Fruit fly (Drosophila melanogaster): ENCODE data around the gene mRpS18B.

mRpS18B gene

dm6 chr2L:20086295-20087096 is 10.6 kb downstream of the mRpS18B start:
- TF ChIP-seq Jra (GFP tag; optimal IDR thresholded peaks at IDR 0.05) (peak; percentile 80), woc (GFP tag; optimal IDR thresholded peaks at IDR 0.05) (peak; percentile 63), jim (GFP tag; optimal IDR thresholded peaks at IDR 0.05) (no peak), Dfd (GFP tag; optimal IDR thresholded peaks at IDR 0.05) (peak; percentile 32), Rel (GFP tag; optimal IDR thresholded peaks at IDR 0.05) (peak; percentile 50), Rel (tag; optimal IDR thresholded peaks at IDR 0.05) (peak; percentile 48), Hr78 (GFP tag; optimal IDR thresholded peaks at IDR 0.05) (no peak), tai (GFP tag; optimal IDR thresholded peaks at IDR 0.05) (no peak), psq (GFP tag; optimal IDR thresholded peaks at IDR 0.05) (peak; percentile 88), Sp1 (GFP tag; optimal IDR thresholded peaks at IDR 0.05) (peak; percentile 92), GATAd (GFP tag; optimal IDR thresholded peaks at IDR 0.05) (no peak), ey (GFP tag; optimal IDR thresholded peaks at IDR 0.05) (peak; percentile 96), brk (GFP tag; optimal IDR thresholded peaks at IDR 0.05) (peak; percentile 94), CrebA (GFP tag; optimal IDR thresholded peaks at IDR 0.05; ENCODE audit: borderline replicate concordance) (no peak), dmrt93B (GFP tag; optimal IDR thresholded peaks at IDR 0.05) (peak; percentile 81), CG32264 (GFP tag; optimal IDR thresholded peaks at IDR 0.05) (peak; percentile 78), foxo (GFP tag; optimal IDR thresholded peaks at IDR 0.05) (peak; percentile 68 to 95), sage (GFP tag; optimal IDR thresholded peaks at IDR 0.05) (peak; percentile 33), dl (GFP tag; optimal IDR thresholded peaks at IDR 0.05; ENCODE audit: insufficient read depth in 1 of 2, partially characterized antibody in 2 of 2) (no peak), pan (optimal IDR thresholded peaks at IDR 0.05) (no peak), Dif (GFP tag; optimal IDR thresholded peaks at IDR 0.05; ENCODE audit: partially characterized antibody) (peak; percentile 49), Abd-B (GFP tag; optimal IDR thresholded peaks at IDR 0.05) (no peak), lola (GFP tag; optimal IDR thresholded peaks at IDR 0.05) (no peak), Vsx2 (GFP tag; optimal IDR thresholded peaks at IDR 0.05; ENCODE audit: partially characterized antibody) (no peak), HLH106 (tag; optimal IDR thresholded peaks at IDR 0.05) (peak; percentile 80), sv (GFP tag; optimal IDR thresholded peaks at IDR 0.05) (peak; percentile 87), OdsH (GFP tag; optimal IDR thresholded peaks at IDR 0.05) (peak; percentile 93), N (GFP tag; optimal IDR thresholded peaks at IDR 0.05) (no peak), CG9705 (GFP tag; optimal IDR thresholded peaks at IDR 0.05) (no peak), Mio (GFP tag; optimal IDR thresholded peaks at IDR 0.05) (peak; percentile 69), Hr83 (GFP tag; optimal IDR thresholded peaks at IDR 0.05; ENCODE audit: poor library complexity, severe bottlenecking) (peak; percentile 48), usp (GFP tag; optimal IDR thresholded peaks at IDR 0.05) (no peak), fru (GFP tag; optimal IDR thresholded peaks at IDR 0.05) (peak; percentile 96), rgr (GFP tag; optimal IDR thresholded peaks at IDR 0.05) (peak; percentile 93), h (GFP tag; optimal IDR thresholded peaks at IDR 0.05) (peak; percentile 94), Hnf4 (GFP tag; optimal IDR thresholded peaks at IDR 0.05) (peak; percentile 92), br (GFP tag; optimal IDR thresholded peaks at IDR 0.05) (peak; percentile 94), dsf (GFP tag; optimal IDR thresholded peaks at IDR 0.05; ENCODE audit: borderline replicate concordance) (peak; percentile 51), Myc (optimal IDR thresholded peaks at IDR 0.05) (no peak)

dm6 chr2L:20084785-20085555 is 12.1 kb downstream of the mRpS18B start, which contains the start of gene fok:
fok (minus strand) TSS chr2L:20085070.
- TF ChIP-seq Mio (GFP tag; optimal IDR thresholded peaks at IDR 0.05) (peak; percentile 87), Rel (GFP tag; optimal IDR thresholded peaks at IDR 0.05) (peak; percentile 96), Rel (tag; optimal IDR thresholded peaks at IDR 0.05) (peak; percentile 99), usp (GFP tag; optimal IDR thresholded peaks at IDR 0.05) (no peak), pan (optimal IDR thresholded peaks at IDR 0.05) (no peak), N (GFP tag; optimal IDR thresholded peaks at IDR 0.05) (no peak), Myc (optimal IDR thresholded peaks at IDR 0.05) (no peak), dmrt93B (GFP tag; optimal IDR thresholded peaks at IDR 0.05) (peak; percentile 97), CG9705 (GFP tag; optimal IDR thresholded peaks at IDR 0.05) (peak; percentile 98), psq (GFP tag; optimal IDR thresholded peaks at IDR 0.05) (peak; percentile 96), lola (GFP tag; optimal IDR thresholded peaks at IDR 0.05) (no peak), Jra (GFP tag; optimal IDR thresholded peaks at IDR 0.05) (peak; percentile 86), fru (GFP tag; optimal IDR thresholded peaks at IDR 0.05) (peak; percentile 99), GATAd (GFP tag; optimal IDR thresholded peaks at IDR 0.05) (peak; percentile 56), ey (GFP tag; optimal IDR thresholded peaks at IDR 0.05) (peak; percentile 99), CG32264 (GFP tag; optimal IDR thresholded peaks at IDR 0.05) (peak; percentile 92), sage (GFP tag; optimal IDR thresholded peaks at IDR 0.05) (peak; percentile 97), Hr78 (GFP tag; optimal IDR thresholded peaks at IDR 0.05) (no peak), dsf (GFP tag; optimal IDR thresholded peaks at IDR 0.05; ENCODE audit: borderline replicate concordance) (peak; percentile 78), jim (GFP tag; optimal IDR thresholded peaks at IDR 0.05) (peak; percentile 46), Hnf4 (GFP tag; optimal IDR thresholded peaks at IDR 0.05) (peak; percentile 97), OdsH (GFP tag; optimal IDR thresholded peaks at IDR 0.05) (peak; percentile 99), Dfd (GFP tag; optimal IDR thresholded peaks at IDR 0.05) (peak; percentile 67), Sp1 (GFP tag; optimal IDR thresholded peaks at IDR 0.05) (peak; percentile 98), CrebA (GFP tag; optimal IDR thresholded peaks at IDR 0.05; ENCODE audit: borderline replicate concordance) (no peak), brk (GFP tag; optimal IDR thresholded peaks at IDR 0.05) (peak; percentile 89), foxo (GFP tag; optimal IDR thresholded peaks at IDR 0.05) (peak; percentile 94 to 99), woc (GFP tag; optimal IDR thresholded peaks at IDR 0.05) (peak; percentile 99), h (GFP tag; optimal IDR thresholded peaks at IDR 0.05) (peak; percentile 99), Dif (GFP tag; optimal IDR thresholded peaks at IDR 0.05; ENCODE audit: partially characterized antibody) (peak; percentile 27), Hr83 (GFP tag; optimal IDR thresholded peaks at IDR 0.05; ENCODE audit: poor library complexity, severe bottlenecking) (peak; percentile 76), HLH106 (tag; optimal IDR thresholded peaks at IDR 0.05) (peak; percentile 98), sv (GFP tag; optimal IDR thresholded peaks at IDR 0.05) (peak; percentile 84), Abd-B (GFP tag; optimal IDR thresholded peaks at IDR 0.05) (no peak), tai (GFP tag; optimal IDR thresholded peaks at IDR 0.05) (peak; percentile 90), rgr (GFP tag; optimal IDR thresholded peaks at IDR 0.05) (peak; percentile 98), dl (GFP tag; optimal IDR thresholded peaks at IDR 0.05; ENCODE audit: insufficient read depth in 1 of 2, partially characterized antibody in 2 of 2) (peak; percentile 19 to 48)

Measured in whole organism, wandering third instar larva.